ENCODE assay signal across 3 fruit fly cellular contexts in the genomic region with DNA sequence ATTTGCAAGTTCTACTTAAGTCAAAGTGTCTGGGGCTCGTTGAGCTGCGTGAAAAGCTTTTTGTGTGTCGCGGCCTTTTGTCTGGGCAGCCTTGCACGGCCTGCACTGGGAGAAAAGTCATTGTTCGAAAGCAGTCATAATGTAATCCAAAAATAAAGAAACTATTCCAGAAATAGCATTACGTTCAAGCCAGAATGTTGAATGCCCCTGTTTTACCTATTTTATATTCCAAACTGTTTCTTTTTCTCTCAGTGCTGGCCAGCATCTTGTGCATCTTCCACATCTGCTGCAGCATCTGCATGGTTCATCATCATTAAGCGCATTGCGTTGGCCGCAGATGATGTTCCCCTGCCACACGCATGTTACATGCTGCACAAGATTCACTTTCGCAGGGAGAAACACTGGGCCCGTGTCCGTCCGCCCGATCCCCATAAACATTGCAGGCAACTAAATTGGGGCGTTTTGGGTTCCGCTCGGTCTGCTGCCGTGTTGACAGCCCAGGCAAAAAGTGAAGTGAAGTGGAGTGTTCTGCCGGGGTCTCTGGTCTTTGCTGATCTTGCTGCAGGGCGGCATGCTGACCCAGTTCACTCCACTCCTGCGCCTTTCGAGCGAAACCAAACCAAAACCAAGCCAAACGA.
A peak's percentile ranks its signal among the peaks of the same experiment; 100 is the strongest.
TF ChIP-seq lines count a peak whose summit lies in the region.

No protein-coding gene starts in this region.

TF ChIP-seq in whole organism, embryonic, 481 proteins besides CTCF, POLR2A, EP300 and RAD21 (continued from another document and continues in another):
- TF ChIP-seq CG2875 (GFP tag; optimal IDR thresholded peaks at IDR 0.05; lab: Kevin White, UChicago) (peak; percentile 53), zen2 (GFP tag; IDR thresholded peaks at IDR 0.05; lab: Robert Waterston, UW; ENCODE audit: partially characterized antibody) (no peak), CG11085 (GFP tag; IDR thresholded peaks at IDR 0.05; lab: Robert Waterston, UW) (no peak), CG7963 (GFP tag; IDR thresholded peaks at IDR 0.05; lab: Robert Waterston, UW; ENCODE audit: partially characterized antibody) (no peak), repo (GFP tag; optimal IDR thresholded peaks at IDR 0.05; lab: Kevin White, UChicago) (peak; percentile 44), Usf (GFP tag; optimal IDR thresholded peaks at IDR 0.05; lab: Kevin White, UChicago) (no peak), CG2116 (GFP tag; optimal IDR thresholded peaks at IDR 0.05; lab: Kevin White, UChicago) (no peak), Sry-δ (GFP tag; optimal IDR thresholded peaks at IDR 0.05; lab: Kevin White, UChicago) (peak; percentile 15), CG4820 (GFP tag; optimal IDR thresholded peaks at IDR 0.05; lab: Kevin White, UChicago) (peak; percentile 70), CG3065 (GFP tag; optimal IDR thresholded peaks at IDR 0.05; lab: Kevin White, UChicago) (no peak), mam (GFP tag; optimal IDR thresholded peaks at IDR 0.05; lab: Kevin White, UChicago) (peak; percentile 38), Mrtf (GFP tag; IDR thresholded peaks at IDR 0.05; lab: Robert Waterston, UW) (peak; percentile 63; the same call in 2 of the 3 replicates), CG11504 (tag; optimal IDR thresholded peaks at IDR 0.05; lab: Kevin White, UChicago) (peak; percentile 68), Ada2b (GFP tag; IDR thresholded peaks at IDR 0.05; lab: Robert Waterston, UW) (peak; percentile 66; the same call in 1 of the 2 replicates), CG14014 (GFP tag; IDR thresholded peaks at IDR 0.05; lab: Robert Waterston, UW) (no peak), TFAM (GFP tag; optimal IDR thresholded peaks at IDR 0.05; lab: Kevin White, UChicago) (no peak), CG3407 (GFP tag; optimal IDR thresholded peaks at IDR 0.05; lab: Kevin White, UChicago) (peak; percentile 31), CG30403 (GFP tag; optimal IDR thresholded peaks at IDR 0.05; lab: Kevin White, UChicago) (peak; percentile 60), unpg (GFP tag; optimal IDR thresholded peaks at IDR 0.05; lab: Kevin White, UChicago) (peak; percentile 65), Spps (tag; optimal IDR thresholded peaks at IDR 0.05; lab: Kevin White, UChicago) (peak; percentile 20), lilli (GFP tag; optimal IDR thresholded peaks at IDR 0.05; lab: Kevin White, UChicago) (peak; percentile 35), CG31441 (GFP tag; IDR thresholded peaks at IDR 0.05; lab: Robert Waterston, UW) (peak; percentile 62), grn (GFP tag; optimal IDR thresholded peaks at IDR 0.05; lab: Kevin White, UChicago) (no peak), Trl (optimal IDR thresholded peaks at IDR 0.05; lab: Kevin White, UChicago) (no peak), Trl (GFP tag; optimal IDR thresholded peaks at IDR 0.05; lab: Kevin White, UChicago) (no peak), kni (GFP tag; optimal IDR thresholded peaks at IDR 0.05; lab: Kevin White, UChicago) (no peak), fd64A (GFP tag; optimal IDR thresholded peaks at IDR 0.05; lab: Kevin White, UChicago) (peak; percentile 26), CG15601 (tag; optimal IDR thresholded peaks at IDR 0.05; lab: Kevin White, UChicago) (peak; percentile 19), CG7556 (GFP tag; optimal IDR thresholded peaks at IDR 0.05; lab: Kevin White, UChicago) (peak; percentile 21), nau (GFP tag; optimal IDR thresholded peaks at IDR 0.05; lab: Kevin White, UChicago) (peak; percentile 26), Xbp1 (GFP tag; optimal IDR thresholded peaks at IDR 0.05; lab: Kevin White, UChicago) (peak; percentile 72), CG18764 (GFP tag; optimal IDR thresholded peaks at IDR 0.05; lab: Kevin White, UChicago) (peak; percentile 2), Sox100B (GFP tag; optimal IDR thresholded peaks at IDR 0.05; lab: Kevin White, UChicago) (peak; percentile 47), Med (GFP tag; lab: Kevin White, UChicago) (peak; percentile 92), Lhr (GFP tag; optimal IDR thresholded peaks at IDR 0.05; lab: Kevin White, UChicago) (peak; percentile 21), nmo (GFP tag; optimal IDR thresholded peaks at IDR 0.05; lab: Kevin White, UChicago) (peak; percentile 58), CG1603 (tag; optimal IDR thresholded peaks at IDR 0.05; lab: Kevin White, UChicago) (peak; percentile 74), salm (tag; optimal IDR thresholded peaks at IDR 0.05; lab: Kevin White, UChicago) (no peak), HLH54F (GFP tag; optimal IDR thresholded peaks at IDR 0.05; lab: Kevin White, UChicago) (no peak), CG13424 (tag; optimal IDR thresholded peaks at IDR 0.05; lab: Kevin White, UChicago) (peak; percentile 11), kay (GFP tag; optimal IDR thresholded peaks at IDR 0.05; lab: Kevin White, UChicago) (no peak), CG4730 (GFP tag; IDR thresholded peaks at IDR 0.05; lab: Robert Waterston, UW) (no peak)

TF ChIP-seq in whole organism, prepupa, 60 proteins besides CTCF, POLR2A, EP300 and RAD21 (continued from another document):
- TF ChIP-seq CG4318 (GFP tag; optimal IDR thresholded peaks at IDR 0.05; lab: Kevin White, UChicago) = peak; percentile 70
- peak; percentile 94 for TF ChIP-seq topi (GFP tag; optimal IDR thresholded peaks at IDR 0.05; lab: Kevin White, UChicago)
- TF ChIP-seq CG8119 (GFP tag; IDR thresholded peaks at IDR 0.05; lab: Robert Waterston, UW) = peak; percentile 80
- peak; percentile 93 for TF ChIP-seq achi (GFP tag; optimal IDR thresholded peaks at IDR 0.05; lab: Kevin White, UChicago)
- TF ChIP-seq pdm3 (GFP tag; optimal IDR thresholded peaks at IDR 0.05; lab: Kevin White, UChicago) = peak; percentile 92
- TF ChIP-seq CG6163 (GFP tag; IDR thresholded peaks at IDR 0.05; lab: Robert Waterston, UW) = peak; percentile 96
- TF ChIP-seq dac (GFP tag; optimal IDR thresholded peaks at IDR 0.05; lab: Kevin White, UChicago) = no peak
- peak; percentile 81 for TF ChIP-seq Hr4 (GFP tag; optimal IDR thresholded peaks at IDR 0.05; lab: Kevin White, UChicago)
- TF ChIP-seq Gug (GFP tag; IDR thresholded peaks at IDR 0.05; lab: Robert Waterston, UW) = peak; percentile 73
- TF ChIP-seq CG8319 (GFP tag; optimal IDR thresholded peaks at IDR 0.05; lab: Kevin White, UChicago) = peak; percentile 79
- peak; percentile 81 for TF ChIP-seq CG32006 (GFP tag; optimal IDR thresholded peaks at IDR 0.05; lab: Kevin White, UChicago)
- peak; percentile 49 for TF ChIP-seq Eip93F (GFP tag; optimal IDR thresholded peaks at IDR 0.05; lab: Kevin White, UChicago)
- TF ChIP-seq CG11762 (GFP tag; optimal IDR thresholded peaks at IDR 0.05; lab: Kevin White, UChicago; ENCODE audit: insufficient read depth) = peak; percentile 85
- peak; percentile 94 for TF ChIP-seq Eip75B (GFP tag; optimal IDR thresholded peaks at IDR 0.05; lab: Kevin White, UChicago)
- peak; percentile 91 for TF ChIP-seq CG8632 (GFP tag; optimal IDR thresholded peaks at IDR 0.05; lab: Kevin White, UChicago)
- TF ChIP-seq CG6276 (GFP tag; optimal IDR thresholded peaks at IDR 0.05; lab: Kevin White, UChicago) = peak; percentile 27
- TF ChIP-seq Sox14 (GFP tag; optimal IDR thresholded peaks at IDR 0.05; lab: Kevin White, UChicago) = peak; percentile 94
- peak; percentile 89 for TF ChIP-seq Ets21C (GFP tag; optimal IDR thresholded peaks at IDR 0.05; lab: Kevin White, UChicago)
- TF ChIP-seq vri (GFP tag; optimal IDR thresholded peaks at IDR 0.05; lab: Kevin White, UChicago) = peak; percentile 90
- peak; percentile 92 for TF ChIP-seq CG3032 (tag; optimal IDR thresholded peaks at IDR 0.05; lab: Kevin White, UChicago)
- TF ChIP-seq ss (GFP tag; optimal IDR thresholded peaks at IDR 0.05; lab: Kevin White, UChicago) = peak; percentile 85 to 94
- TF ChIP-seq acj6 (GFP tag; optimal IDR thresholded peaks at IDR 0.05; lab: Kevin White, UChicago) = peak; percentile 94
- TF ChIP-seq Sox102F (GFP tag; optimal IDR thresholded peaks at IDR 0.05; lab: Kevin White, UChicago) = peak; percentile 89
- TF ChIP-seq svp (GFP tag; lab: Kevin White, UChicago) = peak; percentile 97
- TF ChIP-seq CG7368 (GFP tag; optimal IDR thresholded peaks at IDR 0.05; lab: Kevin White, UChicago) = peak; percentile 92
- peak; percentile 93 for TF ChIP-seq lz (GFP tag; optimal IDR thresholded peaks at IDR 0.05; lab: Kevin White, UChicago)
- peak; percentile 94 for TF ChIP-seq fd59A (GFP tag; optimal IDR thresholded peaks at IDR 0.05; lab: Kevin White, UChicago)
- peak; percentile 91 for TF ChIP-seq Smox (GFP tag; optimal IDR thresholded peaks at IDR 0.05; lab: Kevin White, UChicago)
- peak; percentile 71 for TF ChIP-seq CG6854 (GFP tag; optimal IDR thresholded peaks at IDR 0.05; lab: Kevin White, UChicago)
- TF ChIP-seq fd85E (GFP tag; optimal IDR thresholded peaks at IDR 0.05; lab: Kevin White, UChicago) = peak; percentile 78
- peak; percentile 92 for TF ChIP-seq CG6808 (GFP tag; optimal IDR thresholded peaks at IDR 0.05; lab: Kevin White, UChicago)
- peak; percentile 80 for TF ChIP-seq Lpt (GFP tag; optimal IDR thresholded peaks at IDR 0.05; lab: Kevin White, UChicago)
- peak; percentile 61 for TF ChIP-seq CG16779 (tag; optimal IDR thresholded peaks at IDR 0.05; lab: Kevin White, UChicago)
- peak; percentile 95 for TF ChIP-seq net (GFP tag; optimal IDR thresholded peaks at IDR 0.05; lab: Kevin White, UChicago)
- peak; percentile 94 for TF ChIP-seq Ets96B (tag; optimal IDR thresholded peaks at IDR 0.05; lab: Kevin White, UChicago)
- TF ChIP-seq Hr38 (GFP tag; optimal IDR thresholded peaks at IDR 0.05; lab: Kevin White, UChicago) = no peak
- TF ChIP-seq CG34406 (GFP tag; optimal IDR thresholded peaks at IDR 0.05; lab: Kevin White, UChicago) = peak; percentile 94
- TF ChIP-seq fkh (GFP tag; optimal IDR thresholded peaks at IDR 0.05; lab: Kevin White, UChicago) = no peak
- peak; percentile 76 for TF ChIP-seq CG15336 (GFP tag; IDR thresholded peaks at IDR 0.05; lab: Robert Waterston, UW)
- TF ChIP-seq CG11294 (GFP tag; IDR thresholded peaks at IDR 0.05; lab: Robert Waterston, UW) = peak; percentile 60

TF ChIP-seq in whole organism, wandering third instar larva, 38 proteins besides CTCF, POLR2A, EP300 and RAD21 (continued from another document):
- no peak for TF ChIP-seq Myc (optimal IDR thresholded peaks at IDR 0.05; lab: Kevin White, UChicago)
- TF ChIP-seq Rel (GFP tag; optimal IDR thresholded peaks at IDR 0.05; lab: Kevin White, UChicago) = no peak
- TF ChIP-seq Rel (tag; optimal IDR thresholded peaks at IDR 0.05; lab: Kevin White, UChicago) = peak; percentile 32
- no peak for TF ChIP-seq Dfd (GFP tag; optimal IDR thresholded peaks at IDR 0.05; lab: Kevin White, UChicago)
- no peak for TF ChIP-seq Vsx2 (GFP tag; optimal IDR thresholded peaks at IDR 0.05; lab: Kevin White, UChicago; ENCODE audit: partially characterized antibody)
- peak; percentile 76 for TF ChIP-seq woc (GFP tag; optimal IDR thresholded peaks at IDR 0.05; lab: Kevin White, UChicago)
- peak; percentile 93 for TF ChIP-seq Hnf4 (GFP tag; optimal IDR thresholded peaks at IDR 0.05; lab: Kevin White, UChicago)
- TF ChIP-seq CG32264 (GFP tag; optimal IDR thresholded peaks at IDR 0.05; lab: Kevin White, UChicago) = peak; percentile 66
- no peak for TF ChIP-seq N (GFP tag; optimal IDR thresholded peaks at IDR 0.05; lab: Kevin White, UChicago)
- peak; percentile 93 for TF ChIP-seq fru (GFP tag; optimal IDR thresholded peaks at IDR 0.05; lab: Kevin White, UChicago)
- TF ChIP-seq Abd-B (GFP tag; optimal IDR thresholded peaks at IDR 0.05; lab: Kevin White, UChicago) = no peak
- TF ChIP-seq Sp1 (GFP tag; optimal IDR thresholded peaks at IDR 0.05; lab: Kevin White, UChicago) = peak; percentile 85
- peak; percentile 83 for TF ChIP-seq HLH106 (tag; optimal IDR thresholded peaks at IDR 0.05; lab: Kevin White, UChicago)
- TF ChIP-seq h (GFP tag; optimal IDR thresholded peaks at IDR 0.05; lab: Kevin White, UChicago) = peak; percentile 93
- no peak for TF ChIP-seq Hr78 (GFP tag; optimal IDR thresholded peaks at IDR 0.05; lab: Kevin White, UChicago)
- TF ChIP-seq sage (GFP tag; optimal IDR thresholded peaks at IDR 0.05; lab: Kevin White, UChicago) = peak; percentile 78
